Worm (Caenorhabditis elegans) whole organism, L1 larva: Measurements from ENCODE around the gene tiar-2.

Experiments used
- alr-1 ChIP-seq: fragments of 200-800 bp; sonication (Bioruptor generic); optimal IDR thresholded peaks from 2 replicates; lab custom pipeline; 2018; ENCODE audit warnings: borderline replicate concordance, mild to moderate bottlenecking, missing genetic modification characterization, missing compliant biosample characterization
- ama-1 ChIP-seq: fragments of 150-350 bp; optimal IDR thresholded peaks from 2 replicates; lab custom pipeline; 2014
- ceh-63 ChIP-seq: fragments of 200-800 bp; sonication (Bioruptor generic); optimal IDR thresholded peaks from 2 replicates; lab custom pipeline; 2018; ENCODE audit warnings: mild to moderate bottlenecking, missing genetic modification characterization, missing compliant biosample characterization
- ceh-88 ChIP-seq: fragments of 200-800 bp; sonication (Bioruptor generic); IDR thresholded peaks from 2 replicates; pipeline ENCODE4 v1.3.6; 2022; ENCODE audit warnings: missing genetic modification characterization, missing compliant biosample characterization
- ces-1 ChIP-seq: fragments of 150-350 bp; optimal IDR thresholded peaks from 2 replicates; lab custom pipeline; 2014; ENCODE audit warnings: missing biosample characterization, missing genetic modification reagents, missing genetic modification characterization
- dsc-1 ChIP-seq: sonication (generic microtip); optimal IDR thresholded peaks from 2 replicates; lab custom pipeline; 2016; ENCODE audit warnings: mild to moderate bottlenecking, missing genetic modification characterization, missing compliant biosample characterization
- efl-1 ChIP-seq, 4 experiments: fragments of 150-350 bp; optimal IDR thresholded peaks in 3 of 4; peaks in 1 of 4; 1 replicate in 1 of 4; 2 replicates in 3 of 4; lab custom pipeline; 2014; ENCODE audit warnings: missing biosample characterization in 2 of 4, missing genetic modification characterization in 2 of 4, missing genetic modification reagents in 2 of 4
- elt-2 ChIP-seq: sonication (generic microtip); optimal IDR thresholded peaks from 2 replicates; lab custom pipeline; 2016; ENCODE audit warnings: missing genetic modification characterization, mild to moderate bottlenecking, inconsistent platforms, missing compliant biosample characterization, missing genetic modification reagents
- elt-3 ChIP-seq, 6 experiments: fragments of 150-350 bp in 1 of 6; sonication (generic microtip); optimal IDR thresholded peaks; 2 replicates each; lab custom pipeline; 2017 to 2018; ENCODE audit warnings: missing biosample characterization in 6 of 6, missing genetic modification characterization in 6 of 6, inconsistent platforms in 1 of 6
- fkh-10 ChIP-seq: sonication (generic microtip); optimal IDR thresholded peaks from 2 replicates; lab custom pipeline; 2017; ENCODE audit warnings: missing biosample characterization, missing genetic modification reagents, missing genetic modification characterization
- fkh-8 ChIP-seq: sonication (generic microtip); optimal IDR thresholded peaks from 2 replicates; lab custom pipeline; 2016; ENCODE audit warnings: mild to moderate bottlenecking, missing genetic modification characterization, missing compliant biosample characterization
- fos-1 ChIP-seq: fragments of 150-350 bp; optimal IDR thresholded peaks from 2 replicates; lab custom pipeline; 2014; ENCODE audit warnings: missing biosample characterization, missing genetic modification characterization
- grh-1 ChIP-seq: fragments of 200-800 bp; sonication (Bioruptor generic); IDR thresholded peaks from 2 replicates; pipeline ENCODE4 v1.3.6; 2022; ENCODE audit warnings: missing genetic modification reagents, missing genetic modification characterization, missing compliant biosample characterization
- hlh-17 ChIP-seq: fragments of 200-800 bp; sonication (Bioruptor generic); optimal IDR thresholded peaks from 2 replicates; lab custom pipeline; 2018; ENCODE audit warnings: missing genetic modification characterization, mild to moderate bottlenecking, missing compliant biosample characterization, moderate library complexity, borderline replicate concordance
- hlh-4 ChIP-seq: sonication (generic microtip); optimal IDR thresholded peaks from 2 replicates; lab custom pipeline; 2016; ENCODE audit warnings: mild to moderate bottlenecking, missing genetic modification characterization, missing compliant biosample characterization
- hpl-2 ChIP-seq: fragments of 150-350 bp; optimal IDR thresholded peaks from 2 replicates; lab custom pipeline; 2014; ENCODE audit warnings: missing biosample characterization, missing genetic modification reagents, missing genetic modification characterization
- irx-1 ChIP-seq: sonication (generic microtip); optimal IDR thresholded peaks from 2 replicates; lab custom pipeline; 2016; ENCODE audit warnings: missing genetic modification characterization, missing compliant biosample characterization
- jun-1 ChIP-seq: fragments of 150-350 bp; optimal IDR thresholded peaks from 2 replicates; lab custom pipeline; 2014; ENCODE audit warnings: missing biosample characterization, missing genetic modification reagents, missing genetic modification characterization
- lin-13 ChIP-seq: fragments of 150-350 bp; optimal IDR thresholded peaks from 2 replicates; lab custom pipeline; 2014; ENCODE audit warnings: missing biosample characterization, missing genetic modification reagents, missing genetic modification characterization
- lin-14 ChIP-seq: fragments of 200-800 bp; sonication (Bioruptor generic); optimal IDR thresholded peaks from 2 replicates; lab custom pipeline; 2018; ENCODE audit warnings: mild to moderate bottlenecking, missing genetic modification characterization, moderate library complexity, missing compliant biosample characterization
- lin-35 ChIP-seq, 2 experiments: fragments of 150-350 bp; optimal IDR thresholded peaks; 2 replicates each; lab custom pipeline; 2014; ENCODE audit warnings: missing biosample characterization in 2 of 2, missing genetic modification characterization in 2 of 2, missing genetic modification reagents in 2 of 2
- lir-3 ChIP-seq: sonication (generic microtip); optimal IDR thresholded peaks from 2 replicates; lab custom pipeline; 2016; ENCODE audit warnings: mild to moderate bottlenecking, missing genetic modification characterization, moderate library complexity, missing compliant biosample characterization; ENCODE audit not compliant: poor library complexity
- lsy-2 ChIP-seq, 2 experiments: fragments of 150-350 bp; optimal IDR thresholded peaks; 2 replicates each; lab custom pipeline; 2014; ENCODE audit warnings: missing biosample characterization in 2 of 2, missing genetic modification characterization in 2 of 2
- mab-9 ChIP-seq: fragments of 200-800 bp; sonication (Bioruptor generic); IDR thresholded peaks from 2 replicates; pipeline ENCODE4 v1.3.6; 2022; ENCODE audit warnings: missing genetic modification reagents, missing genetic modification characterization, missing compliant biosample characterization
- mdl-1 ChIP-seq, 2 experiments: fragments of 150-350 bp; optimal IDR thresholded peaks; 2 replicates each; lab custom pipeline; 2014 to 2017; ENCODE audit warnings: missing biosample characterization in 2 of 2, missing genetic modification characterization in 2 of 2, inconsistent platforms in 1 of 2
- mef-2 ChIP-seq: fragments of 150-350 bp; optimal IDR thresholded peaks from 2 replicates; lab custom pipeline; 2014; ENCODE audit warnings: missing biosample characterization, missing genetic modification characterization
- mep-1 ChIP-seq: fragments of 150-350 bp; optimal IDR thresholded peaks from 2 replicates; lab custom pipeline; 2014; ENCODE audit warnings: missing biosample characterization, missing genetic modification characterization
- nhr-237 ChIP-seq: fragments of 150-350 bp; optimal IDR thresholded peaks from 2 replicates; lab custom pipeline; 2014; ENCODE audit warnings: missing biosample characterization, missing genetic modification characterization
- nhr-28 ChIP-seq: fragments of 150-350 bp; optimal IDR thresholded peaks from 2 replicates; lab custom pipeline; 2014; ENCODE audit warnings: missing biosample characterization, missing genetic modification characterization
- nhr-47 ChIP-seq: sonication (generic microtip); optimal IDR thresholded peaks from 2 replicates; lab custom pipeline; 2016; ENCODE audit warnings: mild to moderate bottlenecking, missing genetic modification characterization, moderate library complexity, missing compliant biosample characterization
- nhr-71 ChIP-seq: sonication (generic microtip); optimal IDR thresholded peaks from 2 replicates; lab custom pipeline; 2016; ENCODE audit warnings: mild to moderate bottlenecking, missing genetic modification characterization, moderate library complexity, missing compliant biosample characterization
- nhr-84 ChIP-seq: sonication (generic microtip); optimal IDR thresholded peaks from 2 replicates; lab custom pipeline; 2017; ENCODE audit warnings: missing biosample characterization, missing genetic modification characterization
- nhr-85 ChIP-seq: sonication (generic microtip); peaks from one replicate; lab custom pipeline; 2016; ENCODE audit warnings: missing genetic modification characterization, inconsistent platforms, missing compliant biosample characterization
- pag-3 ChIP-seq: sonication (generic microtip); optimal IDR thresholded peaks from 2 replicates; lab custom pipeline; 2017; ENCODE audit warnings: missing genetic modification characterization, mild to moderate bottlenecking, missing compliant biosample characterization, antibody characterized with exemption, borderline replicate concordance; ENCODE audit not compliant: insufficient read depth
- pax-3 ChIP-seq: fragments of 200-800 bp; sonication (Bioruptor generic); optimal IDR thresholded peaks from 2 replicates; lab custom pipeline; 2018; ENCODE audit warnings: mild to moderate bottlenecking, missing genetic modification characterization, moderate library complexity, missing compliant biosample characterization
- rnt-1 ChIP-seq: sonication (generic microtip); optimal IDR thresholded peaks from 2 replicates; lab custom pipeline; 2016; ENCODE audit warnings: mild to moderate bottlenecking, missing genetic modification characterization, moderate library complexity, missing compliant biosample characterization
- snu-23 ChIP-seq: sonication (generic microtip); optimal IDR thresholded peaks from 2 replicates; lab custom pipeline; 2016; ENCODE audit warnings: missing genetic modification characterization, missing compliant biosample characterization
- sox-4 ChIP-seq: sonication (generic microtip); optimal IDR thresholded peaks from 2 replicates; lab custom pipeline; 2016; ENCODE audit warnings: missing genetic modification characterization, missing compliant biosample characterization
- swsn-7 ChIP-seq: sonication (generic microtip); optimal IDR thresholded peaks from 2 replicates; lab custom pipeline; 2016; ENCODE audit warnings: missing genetic modification characterization, missing compliant biosample characterization
- tlp-1 ChIP-seq: fragments of 150-350 bp; optimal IDR thresholded peaks from 2 replicates; lab custom pipeline; 2014; ENCODE audit warnings: missing biosample characterization, missing genetic modification characterization
- unc-30 ChIP-seq: sonication (generic microtip); optimal IDR thresholded peaks from 2 replicates; lab custom pipeline; 2017; ENCODE audit warnings: missing biosample characterization, missing genetic modification characterization
- unc-62 ChIP-seq: fragments of 150-350 bp; optimal IDR thresholded peaks from 2 replicates; lab custom pipeline; 2014; ENCODE audit warnings: missing biosample characterization, missing genetic modification reagents, missing genetic modification characterization
- unc-86 ChIP-seq: sonication (generic microtip); optimal IDR thresholded peaks from 2 replicates; lab custom pipeline; 2016; ENCODE audit warnings: missing genetic modification characterization, missing compliant biosample characterization
- unc-98 ChIP-seq: fragments of 200-800 bp; sonication (Bioruptor generic); IDR thresholded peaks from 2 replicates; pipeline ENCODE4 v1.3.6; 2022; ENCODE audit warnings: missing genetic modification characterization, missing compliant biosample characterization
- zag-1 ChIP-seq: fragments of 150-350 bp; optimal IDR thresholded peaks from 2 replicates; lab custom pipeline; 2014; ENCODE audit warnings: missing biosample characterization, missing genetic modification characterization

tiar-2 gene

DNA sequence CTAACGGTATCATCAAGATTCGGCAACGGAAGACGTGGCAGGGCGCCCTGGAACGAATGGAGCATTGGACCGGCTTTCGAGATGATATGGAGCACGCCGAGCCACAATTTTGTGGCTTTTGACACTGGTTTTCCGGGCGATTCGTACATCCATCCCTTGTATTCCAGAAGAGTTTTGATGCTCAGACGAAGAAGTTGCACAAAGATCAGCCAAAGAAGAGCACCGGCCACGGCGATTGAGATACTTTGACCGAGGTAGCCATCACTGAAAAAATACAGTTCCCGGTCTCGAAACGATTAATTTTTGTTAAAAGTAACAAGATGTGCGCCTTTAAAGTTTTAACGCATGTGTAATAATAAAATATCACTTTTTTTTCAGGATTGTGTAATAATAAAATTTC lies 26.7 kb downstream of the tiar-2 start:
- TF ChIP-seq mdl-1 (tag; optimal IDR thresholded peaks at IDR 0.05; lab: Kevin White, UChicago) (no peak), lsy-2 (tag; optimal IDR thresholded peaks at IDR 0.05; lab: Kevin White, UChicago) (no peak), efl-1 (optimal IDR thresholded peaks at IDR 0.05; lab: Kevin White, UChicago) (no peak), efl-1 (GFP tag; optimal IDR thresholded peaks at IDR 0.05 in 1 of 2; lab: Kevin White, UChicago) (peak in 1 of 2 experiments; percentile 7)

ce11 chrII:12796040-12796502 lies 27.6 kb downstream of the tiar-2 start, which contains the start of gene cpt-1:
cpt-1 (minus strand) TSS chrII:12796452.
- TF ChIP-seq elt-2 (tag; lab: Kevin White, UChicago) (peak; percentile 21), rnt-1 (no peak), dsc-1 (no peak), nhr-85 (peak; percentile 29), unc-98 (no peak), ama-1 (lab: Kevin White, UChicago) (no peak), nhr-71 (tag; lab: Kevin White, UChicago) (peak; percentile 1), ceh-88 (GFP tag; lab: Robert Waterston, UW) (no peak)

- TF ChIP-seq lin-14 (GFP tag; lab: Kevin White, UChicago), result peak; percentile 52
- peak in 1 of 2 experiments; percentile 3 for TF ChIP-seq lsy-2 (tag; optimal IDR thresholded peaks at IDR 0.05; lab: Kevin White, UChicago)
- no peak for TF ChIP-seq mdl-1 (tag; optimal IDR thresholded peaks at IDR 0.05; lab: Kevin White, UChicago)
- TF ChIP-seq mef-2 (tag; lab: Kevin White, UChicago), result no peak
- no peak for TF ChIP-seq grh-1 (GFP tag; lab: Robert Waterston, UW)
- no peak for TF ChIP-seq snu-23
- peak; percentile 63 for TF ChIP-seq elt-2 (tag; lab: Kevin White, UChicago)
- TF ChIP-seq fkh-8 (tag; lab: Kevin White, UChicago), result no peak
- peak; percentile 32 for TF ChIP-seq nhr-47 (tag; lab: Kevin White, UChicago)
- TF ChIP-seq mep-1, result no peak
- peak; percentile 10 for TF ChIP-seq fkh-10
- TF ChIP-seq nhr-84 (tag; lab: Kevin White, UChicago), result no peak
- TF ChIP-seq alr-1 (tag; lab: Kevin White, UChicago), result no peak
- TF ChIP-seq rnt-1, result peak; percentile 20
- TF ChIP-seq efl-1 (optimal IDR thresholded peaks at IDR 0.05; lab: Kevin White, UChicago), result no peak
- peak in 1 of 2 experiments; percentile 15 for TF ChIP-seq efl-1 (GFP tag; optimal IDR thresholded peaks at IDR 0.05 in 1 of 2; lab: Kevin White, UChicago)
- peak in 1 of 2 experiments; percentile 2 for TF ChIP-seq lin-35 (GFP tag; optimal IDR thresholded peaks at IDR 0.05; lab: Kevin White, UChicago)
- no peak for TF ChIP-seq unc-30 (tag; lab: Kevin White, UChicago)
- TF ChIP-seq nhr-71 (tag; lab: Kevin White, UChicago), result peak; percentile 13
- TF ChIP-seq nhr-237 (tag; lab: Kevin White, UChicago), result no peak
- no peak for TF ChIP-seq fos-1 (tag; lab: Kevin White, UChicago)
- TF ChIP-seq tlp-1 (tag; lab: Kevin White, UChicago), result no peak
- no peak for TF ChIP-seq ces-1 (GFP tag; lab: Kevin White, UChicago)
- no peak for TF ChIP-seq pag-3
- TF ChIP-seq swsn-7 (tag; lab: Kevin White, UChicago), result no peak
- TF ChIP-seq irx-1, result no peak
- no peak for TF ChIP-seq hlh-17 (GFP tag; lab: Kevin White, UChicago)
- no peak for TF ChIP-seq mab-9 (GFP tag; lab: Robert Waterston, UW)
- no peak for TF ChIP-seq pax-3 (tag; lab: Kevin White, UChicago)
These were observed 28.8 kb downstream of the tiar-2 start for ce11 chrII:12797211-12797794.

DNA sequence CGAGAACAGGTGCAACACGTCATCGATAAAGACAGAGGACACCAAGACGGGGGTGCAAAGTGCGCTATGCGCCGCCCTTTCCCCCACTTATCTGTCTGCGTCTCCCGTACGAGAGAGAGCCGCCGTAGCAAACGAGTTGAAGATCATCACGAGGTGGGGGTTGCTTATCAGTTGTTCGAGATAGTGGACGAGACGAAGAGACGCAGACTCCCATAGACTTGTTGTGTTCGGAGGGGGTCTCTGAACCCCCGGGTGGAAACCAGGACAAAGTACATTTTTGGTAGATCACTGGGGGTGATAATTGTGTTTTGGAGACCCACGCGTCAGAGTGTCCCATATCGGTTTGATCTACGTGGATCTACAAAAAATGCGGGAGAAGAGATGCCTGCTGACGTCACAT lies 30.3 kb downstream of the tiar-2 start:
- peak; percentile 13 for TF ChIP-seq hpl-2 (GFP tag; lab: Kevin White, UChicago)
- TF ChIP-seq alr-1 (tag; lab: Kevin White, UChicago), result no peak
- TF ChIP-seq nhr-28, result no peak
- TF ChIP-seq lin-13, result peak; percentile 72
- no peak for TF ChIP-seq ceh-63 (GFP tag; lab: Kevin White, UChicago)
- TF ChIP-seq jun-1 (tag; lab: Kevin White, UChicago), result peak; percentile 84
- no peak for TF ChIP-seq unc-62 (GFP tag; lab: Kevin White, UChicago)
- TF ChIP-seq elt-3 (tag; optimal IDR thresholded peaks at IDR 0.05; lab: Kevin White, UChicago), result peak in 4 of 6 experiments; percentile 60 to 92 (median 78)
- peak; percentile 63 for TF ChIP-seq irx-1
- TF ChIP-seq ceh-88 (GFP tag; lab: Robert Waterston, UW), result peak; percentile 62
- no peak for TF ChIP-seq lir-3 (tag; lab: Kevin White, UChicago)
- TF ChIP-seq dsc-1, result peak; percentile 16
- no peak for TF ChIP-seq unc-86 (tag; lab: Kevin White, UChicago)
- TF ChIP-seq hlh-4 (tag; lab: Kevin White, UChicago), result no peak
- TF ChIP-seq sox-4 (tag; lab: Kevin White, UChicago), result no peak
- peak; percentile 62 to 94 for TF ChIP-seq mdl-1 (tag; optimal IDR thresholded peaks at IDR 0.05; lab: Kevin White, UChicago)
- no peak for TF ChIP-seq zag-1
